Worm (Caenorhabditis elegans) whole organism, L1 larva: ENCODE measurements around the gene srw-15.

ENCODE experiments used
- blmp-1 ChIP-seq: fragments of 150-350 bp; optimal IDR thresholded peaks from 2 replicates; lab custom pipeline; 2014; ENCODE audit warnings: missing biosample characterization, missing genetic modification characterization
- ceh-82 ChIP-seq, 3 experiments: fragments of 150-350 bp in 1 of 3; sonication (generic microtip) in 2 of 3; optimal IDR thresholded peaks; 2 replicates each; lab custom pipeline; 2014 to 2017; ENCODE audit warnings: missing biosample characterization in 3 of 3, missing genetic modification characterization in 3 of 3
- ces-1 ChIP-seq: fragments of 150-350 bp; optimal IDR thresholded peaks from 2 replicates; lab custom pipeline; 2014; ENCODE audit warnings: missing biosample characterization, missing genetic modification reagents, missing genetic modification characterization
- dpl-1 ChIP-seq, 3 experiments: fragments of 150-350 bp in 2 of 3; sonication (generic microtip) in 1 of 3; optimal IDR thresholded peaks; 2 replicates each; lab custom pipeline; 2014 to 2017; ENCODE audit warnings: missing biosample characterization in 3 of 3, missing genetic modification characterization in 3 of 3, missing genetic modification reagents in 3 of 3
- egl-13 ChIP-seq: sonication (generic microtip); optimal IDR thresholded peaks from 2 replicates; lab custom pipeline; 2016; ENCODE audit warnings: missing genotype, missing genetic modification reagents, missing genetic modification characterization, missing compliant biosample characterization
- jun-1 ChIP-seq: fragments of 150-350 bp; optimal IDR thresholded peaks from 2 replicates; lab custom pipeline; 2014; ENCODE audit warnings: missing biosample characterization, missing genetic modification reagents, missing genetic modification characterization
- lin-39 ChIP-seq: fragments of 150-350 bp; optimal IDR thresholded peaks from 2 replicates; lab custom pipeline; 2014; ENCODE audit warnings: missing biosample characterization, missing genetic modification reagents, missing genetic modification characterization
- lir-3 ChIP-seq: sonication (generic microtip); optimal IDR thresholded peaks from 2 replicates; lab custom pipeline; 2016; ENCODE audit warnings: mild to moderate bottlenecking, missing genetic modification characterization, moderate library complexity, missing compliant biosample characterization; ENCODE audit not compliant: poor library complexity
- nhr-11 ChIP-seq: fragments of 150-350 bp; optimal IDR thresholded peaks from 2 replicates; lab custom pipeline; 2014; ENCODE audit warnings: missing biosample characterization, missing genetic modification characterization
- nhr-77 ChIP-seq: fragments of 150-350 bp; optimal IDR thresholded peaks from 2 replicates; lab custom pipeline; 2014; ENCODE audit warnings: missing biosample characterization, missing genetic modification characterization

- TF ChIP-seq lir-3 (tag; lab: Kevin White, UChicago) (no peak), blmp-1 (no peak), ces-1 (GFP tag; lab: Kevin White, UChicago) (no peak), jun-1 (tag; lab: Kevin White, UChicago) (no peak), ceh-82 (tag; optimal IDR thresholded peaks at IDR 0.05; lab: Kevin White, UChicago) (no peak), nhr-11 (tag; lab: Kevin White, UChicago) (no peak), dpl-1 (GFP tag; optimal IDR thresholded peaks at IDR 0.05; lab: Kevin White, UChicago) (no peak), lin-39 (tag; lab: Kevin White, UChicago) (no peak), egl-13 (no peak), nhr-77 (tag; lab: Kevin White, UChicago) (no peak)
Observed at ce11 chrV:15241259-15241658, 10.9 kb downstream of the srw-15 start, which contains the start of gene chil-12.
